Worm (Caenorhabditis elegans) whole organism, L2 larva: ENCODE measurements around the gene sulp-7.

Experiments
- C34F6.9 ChIP-seq: fragments of 150-350 bp; optimal IDR thresholded peaks from 2 replicates; lab custom pipeline; 2014; ENCODE audit warnings: missing biosample characterization, missing genetic modification characterization
- R02D3.7 ChIP-seq: fragments of 150-350 bp; optimal IDR thresholded peaks from 2 replicates; lab custom pipeline; 2014; ENCODE audit warnings: missing biosample characterization, missing genetic modification characterization
- Y55F3AM.14 ChIP-seq: fragments of 200-800 bp; sonication (Bioruptor generic); optimal IDR thresholded peaks from 2 replicates; lab custom pipeline; 2018; ENCODE audit warnings: mild to moderate bottlenecking, missing genetic modification characterization, missing compliant biosample characterization
- ZK546.5 ChIP-seq: sonication (generic microtip); optimal IDR thresholded peaks from 2 replicates; lab custom pipeline; 2017; ENCODE audit warnings: missing biosample characterization, missing genetic modification characterization
- aly-2 ChIP-seq: fragments of 150-350 bp; optimal IDR thresholded peaks from 2 replicates; lab custom pipeline; 2014; ENCODE audit warnings: missing biosample characterization, missing genetic modification characterization
- ama-1 ChIP-seq: fragments of 150-350 bp; optimal IDR thresholded peaks from 2 replicates; lab custom pipeline; 2018; ENCODE audit warnings: inconsistent platforms
- crh-2 ChIP-seq: sonication (generic microtip); optimal IDR thresholded peaks from 2 replicates; lab custom pipeline; 2017; ENCODE audit warnings: missing biosample characterization, missing genetic modification characterization
- egl-27 ChIP-seq: sonication (generic microtip); optimal IDR thresholded peaks from 3 replicates; lab custom pipeline; 2017; ENCODE audit warnings: missing biosample characterization, missing genetic modification reagents, missing genetic modification characterization
- elt-1 ChIP-seq: fragments of 150-350 bp; optimal IDR thresholded peaks from 2 replicates; lab custom pipeline; 2014; ENCODE audit warnings: missing biosample characterization, missing genetic modification characterization
- elt-3 ChIP-seq: sonication (generic microtip); optimal IDR thresholded peaks from 2 replicates; lab custom pipeline; 2017; ENCODE audit warnings: missing biosample characterization, missing genetic modification characterization
- fos-1 ChIP-seq: fragments of 150-350 bp; optimal IDR thresholded peaks from 2 replicates; lab custom pipeline; 2014; ENCODE audit warnings: missing biosample characterization, missing genetic modification characterization
- gmeb-1 ChIP-seq: fragments of 150-350 bp; optimal IDR thresholded peaks from 2 replicates; lab custom pipeline; 2014; ENCODE audit warnings: missing biosample characterization, missing genetic modification characterization
- lin-11 ChIP-seq: fragments of 150-350 bp; sonication (generic microtip); optimal IDR thresholded peaks from 2 replicates; lab custom pipeline; 2014; ENCODE audit warnings: missing biosample characterization, missing genetic modification characterization, inconsistent platforms, mixed read lengths
- lsy-2 ChIP-seq, 2 experiments: fragments of 150-350 bp in 1 of 2; sonication (generic microtip) in 1 of 2; optimal IDR thresholded peaks; 2 replicates each; lab custom pipeline; 2014 to 2017; ENCODE audit warnings: missing biosample characterization in 2 of 2, missing genetic modification characterization in 2 of 2
- mab-5 ChIP-seq: fragments of 150-350 bp; optimal IDR thresholded peaks from 2 replicates; lab custom pipeline; 2014; ENCODE audit warnings: missing biosample characterization, missing genetic modification characterization
- mdl-1 ChIP-seq, 2 experiments: fragments of 150-350 bp in 1 of 2; sonication (generic microtip) in 1 of 2; optimal IDR thresholded peaks; 2 replicates each; lab custom pipeline; 2017; ENCODE audit warnings: missing biosample characterization in 2 of 2, missing genetic modification characterization in 2 of 2
- nhr-10 ChIP-seq: sonication (generic microtip); optimal IDR thresholded peaks from 2 replicates; lab custom pipeline; 2017; ENCODE audit warnings: missing biosample characterization, missing genetic modification characterization
- nhr-11 ChIP-seq: fragments of 150-350 bp; optimal IDR thresholded peaks from 2 replicates; lab custom pipeline; 2014; ENCODE audit warnings: missing biosample characterization, missing genetic modification characterization
- nhr-12 ChIP-seq: fragments of 150-350 bp; optimal IDR thresholded peaks from 2 replicates; lab custom pipeline; 2014; ENCODE audit warnings: missing biosample characterization, missing genetic modification characterization
- nhr-129 ChIP-seq: fragments of 150-350 bp; optimal IDR thresholded peaks from 2 replicates; lab custom pipeline; 2014; ENCODE audit warnings: missing biosample characterization, missing genetic modification characterization
- nhr-21 ChIP-seq: fragments of 150-350 bp; optimal IDR thresholded peaks from 2 replicates; lab custom pipeline; 2014; ENCODE audit warnings: missing biosample characterization, missing genetic modification characterization
- nhr-237 ChIP-seq: fragments of 150-350 bp; optimal IDR thresholded peaks from 2 replicates; lab custom pipeline; 2014; ENCODE audit warnings: missing biosample characterization, missing genetic modification characterization
- nhr-25 ChIP-seq: fragments of 150-350 bp; sonication (generic microtip); optimal IDR thresholded peaks from 3 replicates; lab custom pipeline; 2014; ENCODE audit warnings: missing biosample characterization, missing genetic modification characterization
- nhr-6 ChIP-seq: fragments of 150-350 bp; optimal IDR thresholded peaks from 2 replicates; lab custom pipeline; 2014; ENCODE audit warnings: missing biosample characterization, missing genetic modification characterization
- nhr-77 ChIP-seq: fragments of 150-350 bp; optimal IDR thresholded peaks from 2 replicates; lab custom pipeline; 2014; ENCODE audit warnings: missing biosample characterization, missing genetic modification characterization
- peb-1 ChIP-seq: fragments of 150-350 bp; optimal IDR thresholded peaks from 2 replicates; lab custom pipeline; 2014; ENCODE audit warnings: missing biosample characterization, missing genetic modification characterization
- sma-3 ChIP-seq: sonication (generic microtip); optimal IDR thresholded peaks from 2 replicates; lab custom pipeline; 2016; ENCODE audit warnings: missing genetic modification reagents, missing genetic modification characterization, missing compliant biosample characterization
- sma-9 ChIP-seq, 2 experiments: fragments of 150-350 bp in 1 of 2; sonication (generic microtip) in 1 of 2; optimal IDR thresholded peaks; 2 replicates each; lab custom pipeline; 2014 to 2016; ENCODE audit warnings: missing genetic modification characterization in 2 of 2, mild to moderate bottlenecking in 1 of 2, missing biosample characterization in 1 of 2, missing compliant biosample characterization in 1 of 2, missing genetic modification reagents in 1 of 2, moderate library complexity in 1 of 2
- snpc-4 ChIP-seq: fragments of 150-350 bp; optimal IDR thresholded peaks from 2 replicates; lab custom pipeline; 2014; ENCODE audit warnings: missing biosample characterization, missing genetic modification characterization
- unc-39 ChIP-seq: fragments of 150-350 bp; optimal IDR thresholded peaks from 2 replicates; lab custom pipeline; 2014; ENCODE audit warnings: missing biosample characterization, missing genetic modification characterization
- unc-55 ChIP-seq: fragments of 150-350 bp; sonication (generic microtip); optimal IDR thresholded peaks from 3 replicates; lab custom pipeline; 2014; ENCODE audit warnings: missing biosample characterization, missing genetic modification reagents, missing genetic modification characterization
- unc-62 ChIP-seq: fragments of 150-350 bp; optimal IDR thresholded peaks from 2 replicates; lab custom pipeline; 2014; ENCODE audit warnings: missing biosample characterization, missing genetic modification reagents, missing genetic modification characterization
- zag-1 ChIP-seq: fragments of 150-350 bp; optimal IDR thresholded peaks from 2 replicates; lab custom pipeline; 2014; ENCODE audit warnings: missing biosample characterization, missing genetic modification characterization
- ztf-1 ChIP-seq: fragments of 200-800 bp; sonication (Bioruptor generic); conservative IDR thresholded peaks from 2 replicates; pipeline ENCODE4 v1.3.6; 2022; ENCODE audit warnings: missing genetic modification characterization, missing compliant biosample characterization
- ztf-4 ChIP-seq: fragments of 150-350 bp; optimal IDR thresholded peaks from 2 replicates; lab custom pipeline; 2014; ENCODE audit warnings: missing biosample characterization, missing genetic modification characterization

The sulp-7 gene

DNA sequence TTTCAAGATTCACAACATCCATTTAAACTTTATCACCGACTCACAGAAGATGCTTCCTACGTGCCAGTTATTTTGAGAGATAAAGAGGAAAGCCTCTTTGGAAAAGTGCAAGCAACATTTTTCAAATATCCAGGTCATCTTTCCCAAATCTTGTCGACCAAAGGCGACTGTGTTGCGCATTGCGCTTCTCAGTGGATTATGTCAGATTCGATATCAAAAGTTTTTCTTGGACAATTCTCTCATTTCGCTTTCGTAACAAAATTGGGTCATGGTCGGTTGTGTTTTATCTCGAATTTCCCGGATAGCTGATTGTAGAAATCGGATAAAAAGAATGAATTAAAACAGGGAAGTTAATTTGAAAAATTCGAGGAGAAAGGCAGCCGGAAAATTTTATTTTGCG lies 13.2 kb upstream of the sulp-7 start:
- TF ChIP-seq nhr-6 (no peak), peb-1 (no peak), sma-3 (GFP tag; lab: Kevin White, UChicago) (no peak), crh-2 (no peak), ztf-4 (no peak), fos-1 (tag; lab: Kevin White, UChicago) (peak; percentile 6), nhr-237 (tag; lab: Kevin White, UChicago) (no peak), nhr-25 (tag; lab: Kevin White, UChicago) (no peak), lsy-2 (tag; optimal IDR thresholded peaks at IDR 0.05; lab: Kevin White, UChicago) (no peak), egl-27 (peak; percentile 25)

DNA sequence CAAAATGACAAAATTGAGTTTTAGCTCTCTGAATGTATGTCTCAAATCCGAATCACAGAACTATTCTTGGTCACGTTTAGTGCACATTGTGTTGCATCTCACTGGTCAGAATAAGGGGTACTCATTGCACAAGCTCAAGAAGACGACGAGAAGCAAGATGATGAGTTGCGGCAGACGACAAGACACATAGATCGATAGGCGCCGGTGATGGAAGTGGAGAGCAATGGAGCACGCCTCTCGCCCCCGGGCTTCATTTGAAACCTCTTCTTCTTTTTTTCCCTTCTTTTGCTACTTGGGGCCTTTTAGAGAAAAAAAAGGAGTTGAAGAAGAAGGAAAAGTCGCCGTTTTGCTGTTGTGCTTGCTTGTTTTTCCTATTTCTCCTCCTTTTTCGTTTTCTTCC lies 12.1 kb upstream of the sulp-7 start, which contains the start of gene apt-9:
Gene apt-9, plus strand, starts transcription at position 194 of the 400 bp plus-strand sequence.
- TF ChIP-seq nhr-21 (tag; lab: Kevin White, UChicago) (no peak), mdl-1 (tag; optimal IDR thresholded peaks at IDR 0.05; lab: Kevin White, UChicago) (peak in 1 of 2 experiments; percentile 28), nhr-77 (tag; lab: Kevin White, UChicago) (no peak), mab-5 (tag; lab: Kevin White, UChicago) (peak; percentile 8), nhr-129 (tag; lab: Kevin White, UChicago) (peak; percentile 54), Y55F3AM.14 (GFP tag; lab: Kevin White, UChicago) (peak; percentile 31), snpc-4 (tag; lab: Kevin White, UChicago) (peak; percentile 23), egl-27 (no peak), unc-55 (peak; percentile 81), lin-11 (tag; lab: Kevin White, UChicago) (peak; percentile 16), sma-9 (GFP tag; optimal IDR thresholded peaks at IDR 0.05; lab: Kevin White, UChicago) (peak; percentile 22), sma-9 (tag; optimal IDR thresholded peaks at IDR 0.05; lab: Kevin White, UChicago) (no peak), lsy-2 (tag; optimal IDR thresholded peaks at IDR 0.05; lab: Kevin White, UChicago) (peak in 1 of 2 experiments; percentile 42), C34F6.9 (tag; lab: Kevin White, UChicago) (peak; percentile 26), elt-3 (tag; lab: Kevin White, UChicago) (no peak)

DNA sequence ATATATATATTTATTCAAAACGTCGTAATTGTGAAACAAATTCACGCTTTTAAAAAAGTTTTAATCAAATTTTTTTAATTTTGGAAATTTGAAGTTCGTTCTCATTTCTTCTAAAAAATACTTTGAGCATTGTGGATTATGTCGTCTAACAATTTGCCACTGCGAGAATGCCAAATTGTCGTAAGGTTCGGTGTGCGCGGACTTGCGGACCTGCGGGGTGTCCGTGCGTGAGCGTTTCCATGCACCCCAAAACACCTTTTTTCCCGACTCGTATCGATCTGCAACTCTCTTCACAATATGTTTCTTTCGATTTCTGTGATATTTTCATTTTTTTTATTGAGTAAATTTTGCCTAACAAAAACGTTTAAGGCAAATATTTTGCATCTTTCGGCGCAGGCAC lies 7.8 kb upstream of the sulp-7 start:
- TF ChIP-seq unc-39 (tag; lab: Kevin White, UChicago) (no peak), ztf-4 (no peak), mab-5 (tag; lab: Kevin White, UChicago) (no peak), lsy-2 (tag; optimal IDR thresholded peaks at IDR 0.05; lab: Kevin White, UChicago) (no peak), peb-1 (no peak), sma-9 (GFP tag; optimal IDR thresholded peaks at IDR 0.05; lab: Kevin White, UChicago) (no peak), sma-9 (tag; optimal IDR thresholded peaks at IDR 0.05; lab: Kevin White, UChicago) (no peak), snpc-4 (tag; lab: Kevin White, UChicago) (no peak), unc-55 (no peak), nhr-10 (tag; lab: Kevin White, UChicago) (no peak), aly-2 (tag; lab: Kevin White, UChicago) (no peak), ztf-1 (GFP tag; lab: Robert Waterston, UW) (no peak), gmeb-1 (no peak), unc-62 (no peak), R02D3.7 (tag; lab: Kevin White, UChicago) (no peak), elt-1 (tag; lab: Kevin White, UChicago) (no peak), fos-1 (tag; lab: Kevin White, UChicago) (no peak), egl-27 (no peak), elt-3 (tag; lab: Kevin White, UChicago) (no peak)

DNA sequence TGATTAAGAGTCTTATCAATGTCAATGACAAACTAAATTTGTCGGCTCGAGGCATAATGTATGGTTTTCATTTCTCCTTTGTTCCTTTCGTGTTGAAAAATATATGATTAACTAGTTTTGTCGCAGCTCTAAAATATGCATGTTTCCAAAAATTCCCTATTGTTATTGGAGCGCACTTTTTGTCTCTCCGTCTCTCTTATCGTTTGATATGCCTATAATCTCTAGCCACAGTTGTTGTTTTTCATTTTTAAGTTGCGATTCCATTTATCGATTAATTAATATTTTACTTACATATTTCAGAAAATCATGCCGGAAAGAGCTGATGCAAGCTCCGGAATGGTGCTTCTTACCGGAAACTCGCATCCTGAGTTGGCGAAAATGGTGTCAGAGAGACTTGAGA lies 7.1 kb upstream of the sulp-7 start, which contains the start of gene W04G3.5:
Gene W04G3.5, plus strand, starts transcription at position 301 of the 400 bp plus-strand sequence.
- TF ChIP-seq nhr-25 (tag; lab: Kevin White, UChicago) (no peak), gmeb-1 (no peak), crh-2 (no peak), nhr-12 (tag; lab: Kevin White, UChicago) (no peak), ama-1 (lab: Kevin White, UChicago) (no peak), zag-1 (tag; lab: Kevin White, UChicago) (no peak), sma-9 (GFP tag; optimal IDR thresholded peaks at IDR 0.05; lab: Kevin White, UChicago) (no peak), sma-9 (tag; optimal IDR thresholded peaks at IDR 0.05; lab: Kevin White, UChicago) (no peak)

DNA sequence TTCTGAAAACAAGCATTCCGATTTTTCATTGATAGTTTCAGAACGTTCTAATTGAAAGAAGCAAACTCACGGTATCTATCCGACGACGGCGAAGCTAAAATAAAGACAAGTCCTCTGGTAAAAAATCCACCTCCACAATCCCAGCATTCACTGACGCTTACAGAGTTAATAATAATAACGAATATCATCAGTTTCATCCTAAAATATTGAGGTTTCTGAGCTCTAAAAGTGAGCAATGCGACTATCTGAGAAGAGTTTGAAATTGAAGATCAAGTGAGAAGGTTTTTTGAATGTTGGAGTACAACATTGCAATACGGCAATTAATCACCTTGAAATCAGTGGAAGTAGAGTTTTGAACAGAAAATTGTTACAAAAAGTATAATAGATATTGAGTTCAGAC lies 4.0 kb upstream of the sulp-7 start, which contains the start of gene W04G3.12:
Gene W04G3.12, minus strand, starts transcription at position 311 of the 400 bp plus-strand sequence.
- TF ChIP-seq ztf-4 = no peak
- no peak for TF ChIP-seq ZK546.5 (tag; lab: Kevin White, UChicago)
- TF ChIP-seq zag-1 (tag; lab: Kevin White, UChicago) = no peak
- TF ChIP-seq unc-55 = no peak
- TF ChIP-seq snpc-4 (tag; lab: Kevin White, UChicago) = no peak
- no peak for TF ChIP-seq crh-2
- no peak for TF ChIP-seq elt-1 (tag; lab: Kevin White, UChicago)
- no peak for TF ChIP-seq ama-1 (lab: Kevin White, UChicago)
- TF ChIP-seq nhr-12 (tag; lab: Kevin White, UChicago) = no peak
- TF ChIP-seq nhr-11 (tag; lab: Kevin White, UChicago) = no peak
- TF ChIP-seq ztf-1 (GFP tag; lab: Robert Waterston, UW) = no peak
